Fruit fly (Drosophila melanogaster) whole organism: Measurements from ENCODE around the gene FER.

Experiments used
- CG8478 ChIP-seq: fragments of >200 bp; optimal IDR thresholded peaks from 2 replicates; lab custom pipeline; 2018; ENCODE audit warnings: inconsistent platforms
- EcR ChIP-seq, 2 experiments: fragments of >200 bp; optimal IDR thresholded peaks; 2 replicates each; lab custom pipeline; 2017; ENCODE audit warnings: missing biosample characterization in 2 of 2, missing genetic modification characterization in 2 of 2, missing genetic modification reagents in 2 of 2
- pan ChIP-seq: fragments of >200 bp; optimal IDR thresholded peaks from 2 replicates; lab custom pipeline; 2017
- psq ChIP-seq: fragments of >200 bp; optimal IDR thresholded peaks from 2 replicates; lab custom pipeline; 2017

DNA sequence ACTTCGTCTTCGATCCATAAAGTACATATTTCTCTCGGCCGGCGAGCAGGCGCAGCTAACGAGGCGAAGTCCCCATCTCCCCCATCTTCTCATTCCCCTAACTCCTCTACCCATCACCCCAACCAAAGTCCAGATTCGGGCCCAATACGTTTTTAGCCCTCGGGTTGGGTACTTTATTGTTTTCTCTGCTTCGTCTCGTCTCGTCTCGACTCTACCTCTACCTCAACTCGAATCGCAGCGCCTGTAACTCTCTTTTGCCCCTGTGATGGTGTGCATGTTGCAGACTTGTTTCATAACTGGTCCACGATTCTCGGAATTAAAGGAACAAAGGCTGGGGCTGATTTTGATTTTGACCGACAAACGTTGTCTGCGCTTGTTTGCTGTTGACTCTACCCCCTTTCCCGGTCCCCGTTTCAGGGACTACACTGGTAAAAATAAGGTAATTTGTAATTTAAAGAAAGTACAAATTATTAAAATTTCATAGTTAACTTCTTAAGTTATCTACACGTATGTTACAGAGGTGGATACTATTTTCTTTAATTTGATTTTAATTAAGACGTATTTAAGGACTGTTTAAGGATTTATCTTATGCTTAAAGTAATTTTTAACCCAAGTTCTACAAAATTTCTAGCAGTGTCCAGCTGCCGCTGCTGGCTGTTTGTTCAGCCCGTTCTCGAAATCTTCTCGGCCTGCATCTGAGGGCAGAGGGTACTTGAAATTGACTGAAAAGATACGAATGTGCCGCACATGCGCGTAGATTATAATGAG lies 15.5 kb downstream of the FER start:
- no peak for TF ChIP-seq psq
- no peak for TF ChIP-seq CG8478 (lab: Kevin White, UChicago)
- TF ChIP-seq pan (lab: Kevin White, UChicago), result peak; percentile 64
- no peak for TF ChIP-seq EcR (GFP tag; optimal IDR thresholded peaks at IDR 0.05; lab: Kevin White, UChicago)
